Worm (Caenorhabditis elegans) whole organism, L2 larva: ENCODE measurements around the gene C36B7.5.

Experiments used
- R02D3.7 ChIP-seq: fragments of 150-350 bp; optimal IDR thresholded peaks from 2 replicates; lab custom pipeline; 2014; ENCODE audit warnings: missing biosample characterization, missing genetic modification characterization
- aly-2 ChIP-seq: fragments of 150-350 bp; optimal IDR thresholded peaks from 2 replicates; lab custom pipeline; 2014; ENCODE audit warnings: missing biosample characterization, missing genetic modification characterization
- crh-2 ChIP-seq: sonication (generic microtip); optimal IDR thresholded peaks from 2 replicates; lab custom pipeline; 2017; ENCODE audit warnings: missing biosample characterization, missing genetic modification characterization
- nhr-11 ChIP-seq: fragments of 150-350 bp; optimal IDR thresholded peaks from 2 replicates; lab custom pipeline; 2014; ENCODE audit warnings: missing biosample characterization, missing genetic modification characterization
- unc-39 ChIP-seq: fragments of 150-350 bp; optimal IDR thresholded peaks from 2 replicates; lab custom pipeline; 2014; ENCODE audit warnings: missing biosample characterization, missing genetic modification characterization
- unc-62 ChIP-seq: fragments of 150-350 bp; optimal IDR thresholded peaks from 2 replicates; lab custom pipeline; 2014; ENCODE audit warnings: missing biosample characterization, missing genetic modification reagents, missing genetic modification characterization
- ztf-11 ChIP-seq: sonication (generic microtip); optimal IDR thresholded peaks from 2 replicates; lab custom pipeline; 2017; ENCODE audit warnings: missing biosample characterization, missing genetic modification characterization

ce11 chrX:7068400-7068799, 27.8 kb downstream of the C36B7.5 start, which contains the start of gene pdi-6:
- TF ChIP-seq unc-39 (tag; lab: Kevin White, UChicago) (no peak), aly-2 (tag; lab: Kevin White, UChicago) (no peak), nhr-11 (no peak), ztf-11 (tag; lab: Kevin White, UChicago) (no peak), unc-62 (GFP tag; lab: Kevin White, UChicago) (no peak), R02D3.7 (peak; percentile 2), crh-2 (tag; lab: Kevin White, UChicago) (peak; percentile 99)
